Fruit fly (Drosophila melanogaster): ENCODE data around the gene CG14915.

DNA sequence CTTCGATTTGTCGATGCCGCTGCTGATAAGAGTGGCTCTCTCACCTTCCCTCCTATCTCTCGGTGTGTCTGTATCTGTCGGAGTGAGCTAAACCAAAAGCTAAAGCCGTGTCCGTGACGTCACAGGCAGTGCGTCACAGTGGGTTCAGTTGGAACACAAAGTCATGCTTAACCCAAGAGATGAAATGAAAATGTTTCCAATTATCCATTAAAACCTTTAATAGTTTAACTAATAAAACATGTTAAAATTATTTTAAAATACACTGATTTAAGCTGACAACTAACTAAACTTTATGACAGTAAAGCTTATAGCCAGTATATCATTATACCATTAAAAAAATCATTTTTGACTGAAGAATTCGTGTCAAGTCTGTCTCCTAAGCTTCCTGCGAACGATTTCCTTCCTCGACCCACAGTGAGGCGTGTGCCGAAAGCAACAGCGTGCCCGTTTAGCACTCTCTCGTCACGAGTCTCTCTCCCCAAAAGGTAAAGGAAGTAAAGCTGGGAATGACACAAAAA is 42.2 kb downstream of the CG14915 start, which contains the start of gene Idua:
- TF ChIP-seq Dif (GFP tag; optimal IDR thresholded peaks at IDR 0.05; ENCODE audit: partially characterized antibody): no peak
- TF ChIP-seq usp (GFP tag; optimal IDR thresholded peaks at IDR 0.05): no peak
- no peak for TF ChIP-seq N (GFP tag; optimal IDR thresholded peaks at IDR 0.05)
- peak; percentile 63 for TF ChIP-seq psq (GFP tag; optimal IDR thresholded peaks at IDR 0.05)
- no peak for TF ChIP-seq dl (GFP tag; optimal IDR thresholded peaks at IDR 0.05; ENCODE audit: insufficient read depth in 1 of 2, partially characterized antibody in 2 of 2)
- TF ChIP-seq Dfd (GFP tag; optimal IDR thresholded peaks at IDR 0.05): no peak
- TF ChIP-seq brk (GFP tag; optimal IDR thresholded peaks at IDR 0.05): no peak
- TF ChIP-seq woc (GFP tag; optimal IDR thresholded peaks at IDR 0.05): no peak
- TF ChIP-seq dsf (GFP tag; optimal IDR thresholded peaks at IDR 0.05; ENCODE audit: borderline replicate concordance): no peak
